Worm (Caenorhabditis elegans) whole organism, L4/young adult: ENCODE measurements around the gene Y54F10BM.20.

Source experiments
- W03F9.2 ChIP-seq: fragments of 150-350 bp; optimal IDR thresholded peaks from 2 replicates; lab custom pipeline; 2014; ENCODE audit warnings: missing biosample characterization, missing genetic modification characterization
- dao-5 ChIP-seq: sonication (generic microtip); optimal IDR thresholded peaks from 2 replicates; lab custom pipeline; 2016; ENCODE audit warnings: missing genotype, missing genetic modification characterization, moderate library complexity, missing compliant biosample characterization
- him-1 ChIP-seq: sonication (generic microtip); optimal IDR thresholded peaks from 2 replicates; lab custom pipeline; 2016; ENCODE audit warnings: missing genotype, missing genetic modification reagents, missing genetic modification characterization, missing compliant biosample characterization

DNA sequence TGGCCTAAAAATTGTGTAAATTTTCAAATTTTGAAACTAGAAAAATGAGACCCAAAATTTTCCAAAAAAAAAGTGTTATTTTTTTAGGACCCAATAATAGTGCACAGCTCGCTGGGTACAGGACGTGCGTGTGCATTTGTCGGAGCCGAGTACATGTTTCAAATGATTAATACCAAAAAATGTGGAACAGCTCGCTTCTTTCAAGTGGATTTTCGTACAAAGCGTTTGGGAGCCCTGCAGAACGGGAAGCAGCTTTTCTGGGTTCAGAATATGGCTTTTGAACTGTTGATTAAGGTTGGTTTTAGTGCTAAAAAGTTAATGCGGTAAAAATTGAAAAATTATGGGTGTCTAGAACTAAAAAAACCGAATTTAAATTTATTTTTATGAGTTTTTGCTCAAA lies 19.8 kb upstream of the Y54F10BM.20 start:
- TF ChIP-seq W03F9.2 (tag; lab: Kevin White, UChicago) (no peak), him-1 (tag; lab: Kevin White, UChicago) (no peak), dao-5 (tag; lab: Kevin White, UChicago) (no peak)
